Fruit fly (Drosophila melanogaster) whole organism, adult: ENCODE measurements around the gene trk.

Experiments
- CG11617 ChIP-seq: fragments of 200-800 bp; sonication (Bioruptor generic); optimal IDR thresholded peaks from 2 replicates; lab custom pipeline; 2017; ENCODE audit warnings: mild to moderate bottlenecking, missing biosample characterization, missing genetic modification reagents, missing genetic modification characterization
- CG33017 ChIP-seq: fragments of 200-800 bp; sonication (Bioruptor generic); optimal IDR thresholded peaks from 2 replicates; lab custom pipeline; 2018; ENCODE audit warnings: missing biosample characterization, mild to moderate bottlenecking, missing genetic modification characterization, moderate library complexity
- CG7045 ChIP-seq: fragments of 200-800 bp; sonication (Bioruptor generic); optimal IDR thresholded peaks from 2 replicates; lab custom pipeline; 2017; ENCODE audit warnings: missing biosample characterization, mild to moderate bottlenecking, missing genetic modification characterization
- CG7101 ChIP-seq: fragments of 200-800 bp; sonication (Bioruptor generic); optimal IDR thresholded peaks from 2 replicates; lab custom pipeline; 2018; ENCODE audit warnings: missing biosample characterization, mild to moderate bottlenecking, missing genetic modification characterization, moderate library complexity
- Crg-1 ChIP-seq: fragments of 200-800 bp; sonication (Bioruptor generic); optimal IDR thresholded peaks from 2 replicates; lab custom pipeline; 2016; ENCODE audit warnings: missing biosample characterization, missing genetic modification characterization
- bab1 ChIP-seq: fragments of 200-800 bp; sonication (Bioruptor generic); optimal IDR thresholded peaks from 3 replicates; lab custom pipeline; 2019; ENCODE audit warnings: missing biosample characterization, mild to moderate bottlenecking, missing genetic modification characterization, moderate library complexity
- kay ChIP-seq: fragments of 200-800 bp; sonication (Bioruptor generic); peaks from one replicate; lab custom pipeline; 2016; ENCODE audit warnings: missing biosample characterization, missing genetic modification characterization, borderline replicate concordance
- pad ChIP-seq: fragments of 200-800 bp; sonication (Bioruptor generic); optimal IDR thresholded peaks from 3 replicates; lab custom pipeline; 2017; ENCODE audit warnings: missing biosample characterization, missing genetic modification characterization, mild to moderate bottlenecking, moderate library complexity, missing genetic modification reagents
- tj ChIP-seq: fragments of 200-800 bp; sonication (Bioruptor generic); optimal IDR thresholded peaks from 3 replicates; lab custom pipeline; 2017; ENCODE audit warnings: missing biosample characterization, mild to moderate bottlenecking, missing genetic modification characterization, moderate library complexity
- toe ChIP-seq: fragments of 200-800 bp; sonication (Bioruptor generic); optimal IDR thresholded peaks from 2 replicates; lab custom pipeline; 2016; ENCODE audit warnings: missing biosample characterization, missing genetic modification characterization

DNA sequence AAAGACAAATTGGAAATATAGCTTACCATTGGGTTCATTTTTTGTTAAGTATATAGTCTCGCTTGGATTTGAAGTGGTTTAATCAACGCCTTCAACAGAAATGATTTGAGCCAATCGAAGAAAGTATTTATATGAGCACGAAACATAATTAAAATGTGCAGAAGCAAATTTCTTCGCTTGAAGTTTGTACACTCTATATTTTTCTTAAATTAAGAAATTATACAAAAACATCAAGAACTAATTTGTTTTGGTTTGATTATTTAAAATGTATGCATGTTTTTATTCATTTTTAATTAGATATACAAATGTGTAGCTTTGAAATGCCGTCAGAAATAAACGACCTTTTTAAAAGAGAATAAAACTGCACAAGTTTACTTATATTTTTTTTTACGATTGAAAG is 29.8 kb upstream of the trk start, which contains the start of gene CG13138:
- TF ChIP-seq CG7045 (GFP tag; lab: Kevin White, UChicago) (no peak), CG7101 (tag; lab: Kevin White, UChicago) (no peak), pad (GFP tag; lab: Kevin White, UChicago) (no peak), CG33017 (tag; lab: Kevin White, UChicago) (no peak), bab1 (GFP tag; lab: Kevin White, UChicago) (no peak), kay (GFP tag; lab: Kevin White, UChicago) (no peak), CG11617 (no peak), Crg-1 (GFP tag; lab: Kevin White, UChicago) (no peak), tj (no peak), toe (GFP tag; lab: Kevin White, UChicago) (no peak)
